Worm (Caenorhabditis elegans): Measurements from ENCODE around the gene C24A3.1.

- TF ChIP-seq pax-1 (tag; optimal IDR thresholded peaks at IDR 0.05) (no peak), npax-4 (tag; optimal IDR thresholded peaks at IDR 0.05) (no peak), ets-4 (tag; optimal IDR thresholded peaks at IDR 0.05) (no peak), ztf-16 (tag; optimal IDR thresholded peaks at IDR 0.05) (no peak), ceh-6 (GFP tag; optimal IDR thresholded peaks at IDR 0.05) (no peak), nfya-1 (tag; optimal IDR thresholded peaks at IDR 0.05) (no peak)
Observed at ce11 chrX:9023816-9024215, 24.9 kb downstream of the C24A3.1 start.
